Fruit fly (Drosophila melanogaster): ENCODE measurements around the gene TM9SF2.

TM9SF2 gene

dm6 chr2L:20695066-20695465, 39.0 kb downstream of the TM9SF2 start (continued):
- TF ChIP-seq fd59A (GFP tag; optimal IDR thresholded peaks at IDR 0.05) = no peak
- TF ChIP-seq CG31627 (GFP tag; optimal IDR thresholded peaks at IDR 0.05) = no peak
- peak; percentile 26 for TF ChIP-seq pdm3 (GFP tag; optimal IDR thresholded peaks at IDR 0.05)
- no peak for TF ChIP-seq Lpt (GFP tag; optimal IDR thresholded peaks at IDR 0.05)
- TF ChIP-seq Sox14 (GFP tag; optimal IDR thresholded peaks at IDR 0.05) = no peak
- no peak for TF ChIP-seq Hr4 (GFP tag; optimal IDR thresholded peaks at IDR 0.05)
- TF ChIP-seq vri (GFP tag; optimal IDR thresholded peaks at IDR 0.05) = peak; percentile 18
- no peak for TF ChIP-seq salr (GFP tag; optimal IDR thresholded peaks at IDR 0.05)
- no peak for TF ChIP-seq CG10669 (GFP tag; optimal IDR thresholded peaks at IDR 0.05)
- peak; percentile 7 for TF ChIP-seq CG6808 (GFP tag; optimal IDR thresholded peaks at IDR 0.05)
- no peak for TF ChIP-seq Sox15 (GFP tag; optimal IDR thresholded peaks at IDR 0.05)
- no peak for TF ChIP-seq spab (GFP tag; optimal IDR thresholded peaks at IDR 0.05)
- peak; percentile 33 for TF ChIP-seq CG10631 (GFP tag; optimal IDR thresholded peaks at IDR 0.05)
- no peak for TF ChIP-seq CG11294 (GFP tag; IDR thresholded peaks at IDR 0.05)
- peak; percentile 76 for TF ChIP-seq Eip78C (GFP tag)
- TF ChIP-seq Ets21C (GFP tag; optimal IDR thresholded peaks at IDR 0.05) = no peak

- TF ChIP-seq Sox15 (GFP tag; optimal IDR thresholded peaks at IDR 0.05) (no peak), CG3919 (GFP tag; optimal IDR thresholded peaks at IDR 0.05) (no peak), dac (GFP tag; optimal IDR thresholded peaks at IDR 0.05) (no peak), Hr4 (GFP tag; optimal IDR thresholded peaks at IDR 0.05) (no peak), Smox (GFP tag; optimal IDR thresholded peaks at IDR 0.05) (no peak), fd85E (GFP tag; optimal IDR thresholded peaks at IDR 0.05) (no peak), CG31627 (GFP tag; optimal IDR thresholded peaks at IDR 0.05) (no peak)
Measured at dm6 chr2L:20690055-20690454, 44.1 kb downstream of the TM9SF2 start.

- no peak for TF ChIP-seq salr (GFP tag; optimal IDR thresholded peaks at IDR 0.05)
- no peak for TF ChIP-seq Lpt (GFP tag; optimal IDR thresholded peaks at IDR 0.05)
- no peak for TF ChIP-seq CG11902 (GFP tag; optimal IDR thresholded peaks at IDR 0.05)
- no peak for TF ChIP-seq Sox15 (GFP tag; optimal IDR thresholded peaks at IDR 0.05)
Measured at dm6 chr2L:20688722-20689121, 45.4 kb downstream of the TM9SF2 start.

dm6 chr2L:20682136-20682733, 51.9 kb downstream of the TM9SF2 start, which contains the start of gene CG2617:
TSS of gene CG2617 (plus strand) at chr2L:20682368.
- TF ChIP-seq CG6276 (GFP tag; optimal IDR thresholded peaks at IDR 0.05) = no peak
- TF ChIP-seq Eip78C (GFP tag) = peak; percentile 38

- TF ChIP-seq svp (GFP tag) (peak; percentile 85), Smox (GFP tag; optimal IDR thresholded peaks at IDR 0.05) (no peak), CG15336 (GFP tag; IDR thresholded peaks at IDR 0.05) (peak; percentile 74), esn (GFP tag; optimal IDR thresholded peaks at IDR 0.05) (peak; percentile 78), OdsH (GFP tag; optimal IDR thresholded peaks at IDR 0.05) (peak; percentile 81), CG8632 (GFP tag; optimal IDR thresholded peaks at IDR 0.05) (peak; percentile 65), lz (GFP tag; optimal IDR thresholded peaks at IDR 0.05) (peak; percentile 77), Eip78C (GFP tag) (peak; percentile 93), vri (GFP tag; optimal IDR thresholded peaks at IDR 0.05) (no peak), CG4318 (GFP tag; optimal IDR thresholded peaks at IDR 0.05) (no peak), CG6792 (GFP tag; optimal IDR thresholded peaks at IDR 0.05) (peak; percentile 61), Eip93F (GFP tag; optimal IDR thresholded peaks at IDR 0.05) (peak; percentile 22), spab (GFP tag; optimal IDR thresholded peaks at IDR 0.05) (no peak), Sox14 (GFP tag; optimal IDR thresholded peaks at IDR 0.05) (peak; percentile 84), Met (GFP tag; optimal IDR thresholded peaks at IDR 0.05) (no peak), CG16779 (tag; optimal IDR thresholded peaks at IDR 0.05) (no peak), Eip75B (GFP tag; optimal IDR thresholded peaks at IDR 0.05) (peak; percentile 78), CG9139 (GFP tag; optimal IDR thresholded peaks at IDR 0.05) (no peak), Sox15 (GFP tag; optimal IDR thresholded peaks at IDR 0.05) (peak; percentile 70), CG11294 (GFP tag; IDR thresholded peaks at IDR 0.05) (no peak), achi (GFP tag; optimal IDR thresholded peaks at IDR 0.05) (peak; percentile 59), CG8119 (GFP tag; IDR thresholded peaks at IDR 0.05) (no peak; the same call in 2 of the 3 replicates), fd59A (GFP tag; optimal IDR thresholded peaks at IDR 0.05) (peak; percentile 27), Hr4 (GFP tag; optimal IDR thresholded peaks at IDR 0.05) (peak; percentile 88), CG10669 (GFP tag; optimal IDR thresholded peaks at IDR 0.05) (no peak), dac (GFP tag; optimal IDR thresholded peaks at IDR 0.05) (no peak), CG34406 (GFP tag; optimal IDR thresholded peaks at IDR 0.05) (peak; percentile 79), CG6163 (GFP tag; IDR thresholded peaks at IDR 0.05) (peak; percentile 82), CG6854 (GFP tag; optimal IDR thresholded peaks at IDR 0.05) (no peak), Ets96B (tag; optimal IDR thresholded peaks at IDR 0.05) (peak; percentile 64), CG10631 (GFP tag; optimal IDR thresholded peaks at IDR 0.05) (peak; percentile 79)
Measured at dm6 chr2L:20681648-20682098, 52.4 kb downstream of the TM9SF2 start, which contains the start of gene Cen. TSS of gene Cen (minus strand) at chr2L:20681846.

Data from whole organism, prepupa.